Worm (Caenorhabditis elegans): Measurements from ENCODE around the gene F41B4.1.

- TF ChIP-seq nhr-11 (tag; optimal IDR thresholded peaks at IDR 0.05) (no peak), nhr-25 (tag; optimal IDR thresholded peaks at IDR 0.05; ENCODE audit: borderline replicate concordance, insufficient read depth) (no peak), ztf-11 (tag; optimal IDR thresholded peaks at IDR 0.05) (no peak), R02D3.7 (tag; optimal IDR thresholded peaks at IDR 0.05) (peak; percentile 2), zip-11 (GFP tag; IDR thresholded peaks at IDR 0.05) (peak; percentile 77; the same call in 1 of the 2 replicates)
Measured at ce11 chrX:6867707-6868106, 42.0 kb upstream of the F41B4.1 start.
